Worm (Caenorhabditis elegans): ENCODE results near the gene R166.3.

DNA sequence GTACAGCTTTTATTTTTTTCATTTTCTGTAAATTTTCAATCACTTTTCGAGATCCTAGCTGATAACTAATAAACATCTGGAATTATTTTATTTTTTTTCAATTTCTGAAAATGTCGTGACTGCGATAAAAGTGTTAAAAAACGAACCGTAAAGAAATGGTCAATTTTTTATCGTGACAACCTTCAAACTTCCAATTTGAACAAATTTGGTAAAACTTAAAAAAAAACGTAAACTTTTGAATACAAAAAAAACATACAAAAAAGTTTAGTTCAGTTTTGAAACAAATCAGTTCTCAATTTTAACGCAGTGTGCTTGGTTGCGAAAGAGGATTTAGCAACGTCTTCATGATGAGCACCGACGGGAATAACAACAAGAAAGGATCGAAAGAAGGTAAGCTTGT lies 32.8 kb upstream of the R166.3 start, which contains the start of gene C06A1.3:
- TF ChIP-seq T22C8.4 (GFP tag; IDR thresholded peaks at IDR 0.05) = no peak
- no peak for TF ChIP-seq tab-1 (GFP tag; IDR thresholded peaks at IDR 0.05)
- TF ChIP-seq med-1 (GFP tag; optimal IDR thresholded peaks at IDR 0.05; ENCODE audit: insufficient read depth) = no peak
- no peak for TF ChIP-seq flt-1 (GFP tag; IDR thresholded peaks at IDR 0.05)
